Worm (Caenorhabditis elegans): ENCODE data around the gene hpo-28.

DNA sequence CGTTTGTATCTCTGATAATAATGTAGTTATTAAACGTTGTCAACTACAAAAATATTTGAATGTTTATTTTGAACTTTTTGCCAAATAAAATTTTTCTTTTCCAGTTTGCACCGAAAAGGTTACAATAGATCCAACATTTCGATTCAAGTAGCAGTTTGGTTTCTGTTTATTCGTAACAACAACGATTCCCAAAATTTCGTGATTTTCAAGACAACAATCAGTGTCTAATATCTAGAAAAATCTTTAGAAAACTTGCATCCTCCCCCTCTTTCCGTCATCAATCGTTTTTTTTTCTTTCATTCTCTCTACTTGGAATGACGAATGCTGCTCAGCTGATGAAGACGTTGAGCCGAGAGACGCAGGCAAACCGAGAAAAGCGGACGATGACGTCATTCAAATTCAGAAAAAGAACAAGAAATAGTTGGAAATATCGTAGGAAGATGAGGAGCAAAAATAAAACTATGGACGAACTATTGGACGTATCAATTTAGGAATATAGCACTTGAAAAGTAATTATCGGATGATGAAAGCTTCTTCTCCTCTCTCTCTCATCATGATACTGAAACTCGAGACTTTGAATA lies 49.5 kb upstream of the hpo-28 start:
- TF ChIP-seq nhr-76 (tag; optimal IDR thresholded peaks at IDR 0.05) = no peak
- TF ChIP-seq jun-1 (tag; optimal IDR thresholded peaks at IDR 0.05) = no peak
- TF ChIP-seq elt-3 (tag; optimal IDR thresholded peaks at IDR 0.05) = no peak
- TF ChIP-seq nfya-1 (tag; optimal IDR thresholded peaks at IDR 0.05; ENCODE audit: insufficient read depth) = peak; percentile 82
- TF ChIP-seq R02D3.7 (tag; optimal IDR thresholded peaks at IDR 0.05) = no peak
- peak; percentile 71 for TF ChIP-seq ama-1 (optimal IDR thresholded peaks at IDR 0.05)
- peak; percentile 96 for TF ChIP-seq fkh-10 (GFP tag; optimal IDR thresholded peaks at IDR 0.05)
- no peak for TF ChIP-seq snpc-4 (tag; optimal IDR thresholded peaks at IDR 0.05)
- no peak for TF ChIP-seq nhr-237 (tag; optimal IDR thresholded peaks at IDR 0.05)
- TF ChIP-seq nhr-23 (tag; optimal IDR thresholded peaks at IDR 0.05) = no peak
- no peak for TF ChIP-seq eor-1 (tag; optimal IDR thresholded peaks at IDR 0.05)
- no peak for TF ChIP-seq hmg-11 (tag; optimal IDR thresholded peaks at IDR 0.05)
